Fruit fly (Drosophila melanogaster) whole organism, prepupa: Measurements from ENCODE around the gene aux.

Experiments
- Blimp-1 ChIP-seq: fragments of 200-800 bp; sonication (Bioruptor generic); optimal IDR thresholded peaks from 3 replicates; lab custom pipeline; 2017; ENCODE audit warnings: missing biosample characterization, missing genetic modification characterization, mild to moderate bottlenecking, moderate library complexity, missing genetic modification reagents
- CG10631 ChIP-seq: fragments of 200-800 bp; sonication (Bioruptor generic); optimal IDR thresholded peaks from 2 replicates; lab custom pipeline; 2016; ENCODE audit warnings: missing biosample characterization, missing genetic modification characterization
- CG10669 ChIP-seq: fragments of 200-800 bp; sonication (Bioruptor generic); optimal IDR thresholded peaks from 3 replicates; lab custom pipeline; 2018; ENCODE audit warnings: missing biosample characterization, mild to moderate bottlenecking, missing genetic modification characterization, moderate library complexity
- CG11294 ChIP-seq: fragments of 200-800 bp; sonication (Bioruptor generic); IDR thresholded peaks from 2 replicates; pipeline ENCODE4 v1.3.6; 2022; ENCODE audit warnings: missing biosample characterization, missing genetic modification characterization
- CG11762 ChIP-seq: fragments of 200-800 bp; sonication (Bioruptor generic); optimal IDR thresholded peaks from 3 replicates; lab custom pipeline; 2016; ENCODE audit warnings: missing biosample characterization, missing genetic modification characterization; ENCODE audit not compliant: insufficient read depth
- CG11902 ChIP-seq: fragments of 200-800 bp; sonication (Bioruptor generic); optimal IDR thresholded peaks from 3 replicates; lab custom pipeline; 2016; ENCODE audit warnings: missing biosample characterization, missing genetic modification characterization
- CG15336 ChIP-seq: fragments of 200-800 bp; sonication (Bioruptor generic); IDR thresholded peaks from 2 replicates; pipeline ENCODE4 v1.3.6; 2022; ENCODE audit warnings: missing biosample characterization, missing genetic modification characterization
- CG1621 ChIP-seq: fragments of 200-800 bp; sonication (Bioruptor generic); optimal IDR thresholded peaks from 3 replicates; lab custom pipeline; 2018; ENCODE audit warnings: missing biosample characterization, mild to moderate bottlenecking, missing genetic modification characterization
- CG16779 ChIP-seq: fragments of 200-800 bp; sonication (Bioruptor generic); optimal IDR thresholded peaks from 3 replicates; lab custom pipeline; 2017; ENCODE audit warnings: missing biosample characterization, mild to moderate bottlenecking, missing genetic modification characterization
- CG31627 ChIP-seq: fragments of 200-800 bp; sonication (Bioruptor generic); optimal IDR thresholded peaks from 3 replicates; lab custom pipeline; 2016; ENCODE audit warnings: missing biosample characterization, missing genetic modification characterization
- CG32006 ChIP-seq: fragments of 200-800 bp; sonication (Bioruptor generic); optimal IDR thresholded peaks from 3 replicates; lab custom pipeline; 2017; ENCODE audit warnings: missing biosample characterization, mild to moderate bottlenecking, missing genetic modification characterization
- CG3919 ChIP-seq: fragments of 200-800 bp; sonication (Bioruptor generic); optimal IDR thresholded peaks from 3 replicates; lab custom pipeline; 2016; ENCODE audit warnings: missing biosample characterization, missing genetic modification characterization
- CG4318 ChIP-seq: fragments of 200-800 bp; sonication (Bioruptor generic); optimal IDR thresholded peaks from 3 replicates; lab custom pipeline; 2017; ENCODE audit warnings: missing biosample characterization, mild to moderate bottlenecking, missing genetic modification characterization
- CG6163 ChIP-seq: fragments of 200-800 bp; sonication (Bioruptor generic); IDR thresholded peaks from 3 replicates; pipeline ENCODE4 v1.3.6; 2022; ENCODE audit warnings: missing biosample characterization, missing genetic modification characterization
- CG6276 ChIP-seq: fragments of 200-800 bp; sonication (Bioruptor generic); optimal IDR thresholded peaks from 2 replicates; lab custom pipeline; 2017; ENCODE audit warnings: missing biosample characterization, mild to moderate bottlenecking, missing genetic modification characterization
- CG6792 ChIP-seq: fragments of 200-800 bp; sonication (Bioruptor generic); optimal IDR thresholded peaks from 3 replicates; lab custom pipeline; 2016; ENCODE audit warnings: missing biosample characterization, missing genetic modification characterization
- CG6854 ChIP-seq: fragments of 200-800 bp; sonication (Bioruptor generic); optimal IDR thresholded peaks from 2 replicates; lab custom pipeline; 2017; ENCODE audit warnings: missing biosample characterization, mild to moderate bottlenecking, missing genetic modification characterization
- CG7368 ChIP-seq: fragments of 200-800 bp; sonication (Bioruptor generic); optimal IDR thresholded peaks from 3 replicates; lab custom pipeline; 2016; ENCODE audit warnings: missing biosample characterization, missing genetic modification characterization
- CG8119 ChIP-seq: fragments of 200-800 bp; sonication (Bioruptor generic); IDR thresholded peaks from 3 replicates; pipeline ENCODE4 v1.3.6; 2022; ENCODE audit warnings: missing biosample characterization, missing genetic modification characterization
- CG8319 ChIP-seq: fragments of 200-800 bp; sonication (Bioruptor generic); optimal IDR thresholded peaks from 3 replicates; lab custom pipeline; 2016; ENCODE audit warnings: missing biosample characterization, missing genetic modification characterization
- CG8632 ChIP-seq: fragments of 200-800 bp; sonication (Bioruptor generic); optimal IDR thresholded peaks from 3 replicates; lab custom pipeline; 2016; ENCODE audit warnings: missing biosample characterization, missing genetic modification characterization
- CG9139 ChIP-seq: fragments of 200-800 bp; sonication (Bioruptor generic); optimal IDR thresholded peaks from 3 replicates; lab custom pipeline; 2017; ENCODE audit warnings: missing biosample characterization, mild to moderate bottlenecking, missing genetic modification characterization
- Eip75B ChIP-seq: fragments of 200-800 bp; sonication (Bioruptor generic); optimal IDR thresholded peaks from 3 replicates; lab custom pipeline; 2016; ENCODE audit warnings: missing biosample characterization, missing genetic modification characterization
- Eip78C ChIP-seq: fragments of 200-800 bp; sonication (Bioruptor generic); peaks from one replicate; lab custom pipeline; 2016; ENCODE audit warnings: missing biosample characterization, missing genetic modification characterization
- Eip93F ChIP-seq: fragments of 200-800 bp; sonication (Bioruptor generic); optimal IDR thresholded peaks from 2 replicates; lab custom pipeline; 2016; ENCODE audit warnings: missing biosample characterization, mild to moderate bottlenecking, missing genetic modification characterization
- Ets96B ChIP-seq: fragments of 200-800 bp; optimal IDR thresholded peaks from 2 replicates; lab custom pipeline; 2019; ENCODE audit warnings: missing biosample characterization, mild to moderate bottlenecking, missing genetic modification characterization, moderate library complexity
- Gug ChIP-seq: fragments of 200-800 bp; sonication (Bioruptor generic); IDR thresholded peaks from 2 replicates; pipeline ENCODE4 v1.3.6; 2022; ENCODE audit warnings: missing biosample characterization, missing genetic modification characterization
- Hr38 ChIP-seq: sonication (Bioruptor generic); optimal IDR thresholded peaks from 2 replicates; lab custom pipeline; 2016; ENCODE audit warnings: missing biosample characterization, missing genetic modification characterization
- Hr39 ChIP-seq: fragments of 200-800 bp; sonication (Bioruptor generic); optimal IDR thresholded peaks from 2 replicates; lab custom pipeline; 2016; ENCODE audit warnings: missing biosample characterization, missing genetic modification characterization
- Hr4 ChIP-seq: fragments of 200-800 bp; sonication (Bioruptor generic); optimal IDR thresholded peaks from 3 replicates; lab custom pipeline; 2016; ENCODE audit warnings: missing biosample characterization, missing genetic modification characterization
- Lpt ChIP-seq: fragments of 200-800 bp; sonication (Bioruptor generic); optimal IDR thresholded peaks from 3 replicates; lab custom pipeline; 2016; ENCODE audit warnings: missing biosample characterization, missing genetic modification characterization
- Met ChIP-seq: fragments of 200-800 bp; sonication (Bioruptor generic); optimal IDR thresholded peaks from 3 replicates; lab custom pipeline; 2016; ENCODE audit warnings: missing biosample characterization, missing genetic modification characterization
- OdsH ChIP-seq: fragments of 200-800 bp; sonication (Bioruptor generic); optimal IDR thresholded peaks from 3 replicates; lab custom pipeline; 2016; ENCODE audit warnings: missing biosample characterization, missing genetic modification characterization
- Smox ChIP-seq: fragments of 200-800 bp; sonication (Bioruptor generic); optimal IDR thresholded peaks from 3 replicates; lab custom pipeline; 2016; ENCODE audit warnings: missing biosample characterization, missing genetic modification characterization
- Sox102F ChIP-seq: fragments of 200-800 bp; sonication (Bioruptor generic); optimal IDR thresholded peaks from 2 replicates; lab custom pipeline; 2016; ENCODE audit warnings: missing biosample characterization, mild to moderate bottlenecking, missing genetic modification characterization
- Sox14 ChIP-seq: fragments of 200-800 bp; sonication (Bioruptor generic); optimal IDR thresholded peaks from 3 replicates; lab custom pipeline; 2016; ENCODE audit warnings: missing biosample characterization, missing genetic modification characterization
- Sox15 ChIP-seq: fragments of 200-800 bp; sonication (Bioruptor generic); optimal IDR thresholded peaks from 3 replicates; lab custom pipeline; 2016; ENCODE audit warnings: missing biosample characterization, missing genetic modification characterization
- achi ChIP-seq: fragments of 200-800 bp; sonication (Bioruptor generic); optimal IDR thresholded peaks from 3 replicates; lab custom pipeline; 2016; ENCODE audit warnings: missing biosample characterization, missing genetic modification characterization
- dac ChIP-seq: fragments of 200-800 bp; sonication (Bioruptor generic); optimal IDR thresholded peaks from 2 replicates; lab custom pipeline; 2017; ENCODE audit warnings: missing biosample characterization, mild to moderate bottlenecking, missing genetic modification characterization
- eg ChIP-seq: fragments of 200-800 bp; sonication (Bioruptor generic); IDR thresholded peaks from 3 replicates; pipeline ENCODE4 v1.3.6; 2022; ENCODE audit warnings: missing biosample characterization, missing genetic modification characterization
- esn ChIP-seq: fragments of 200-800 bp; sonication (Bioruptor generic); optimal IDR thresholded peaks from 2 replicates; lab custom pipeline; 2016; ENCODE audit warnings: missing biosample characterization, mild to moderate bottlenecking, missing genetic modification characterization, moderate library complexity
- fd59A ChIP-seq: fragments of 200-800 bp; sonication (Bioruptor generic); optimal IDR thresholded peaks from 2 replicates; lab custom pipeline; 2017; ENCODE audit warnings: missing biosample characterization, mild to moderate bottlenecking, missing genetic modification characterization, missing genetic modification reagents
- fd85E ChIP-seq: fragments of 200-800 bp; sonication (Bioruptor generic); optimal IDR thresholded peaks from 3 replicates; lab custom pipeline; 2016; ENCODE audit warnings: missing biosample characterization, missing genetic modification characterization
- fkh ChIP-seq: fragments of 200-800 bp; sonication (Bioruptor generic); optimal IDR thresholded peaks from 3 replicates; lab custom pipeline; 2017; ENCODE audit warnings: missing biosample characterization, mild to moderate bottlenecking, missing genetic modification characterization, moderate library complexity
- lz ChIP-seq: fragments of 200-800 bp; sonication (Bioruptor generic); optimal IDR thresholded peaks from 3 replicates; lab custom pipeline; 2016; ENCODE audit warnings: missing biosample characterization, missing genetic modification characterization
- pdm3 ChIP-seq: fragments of 200-800 bp; sonication (Bioruptor generic); optimal IDR thresholded peaks from 3 replicates; lab custom pipeline; 2016; ENCODE audit warnings: missing biosample characterization, missing genetic modification characterization
- salr ChIP-seq, 2 experiments: fragments of 200-800 bp; sonication (Bioruptor generic); optimal IDR thresholded peaks; 3 replicates each; lab custom pipeline; 2016 to 2018; ENCODE audit warnings: missing biosample characterization in 2 of 2, missing genetic modification characterization in 2 of 2, mild to moderate bottlenecking in 1 of 2
- spab ChIP-seq: fragments of 200-800 bp; sonication (Bioruptor generic); optimal IDR thresholded peaks from 2 replicates; lab custom pipeline; 2017; ENCODE audit warnings: missing biosample characterization, mild to moderate bottlenecking, missing genetic modification characterization, missing genetic modification reagents
- ss ChIP-seq, 2 experiments: fragments of 200-800 bp; sonication (Bioruptor generic); optimal IDR thresholded peaks; 2 replicates in 1 of 2; 3 replicates in 1 of 2; lab custom pipeline; 2017 to 2018; ENCODE audit warnings: mild to moderate bottlenecking in 2 of 2, missing biosample characterization in 2 of 2, missing genetic modification characterization in 2 of 2, moderate library complexity in 1 of 2
- svp ChIP-seq: fragments of 200-800 bp; sonication (Bioruptor generic); peaks from one replicate; lab custom pipeline; 2016; ENCODE audit warnings: missing biosample characterization, missing genetic modification characterization

The aux gene

dm6 chr3R:4178750-4179485 lies 32.7 kb upstream of the aux start:
- no peak for TF ChIP-seq CG6854 (GFP tag; lab: Kevin White, UChicago)
- no peak for TF ChIP-seq Eip93F
- TF ChIP-seq salr (GFP tag; optimal IDR thresholded peaks at IDR 0.05; lab: Kevin White, UChicago) = peak in 1 of 2 experiments; percentile 19
- no peak for TF ChIP-seq CG1621 (tag; lab: Kevin White, UChicago)
- no peak for TF ChIP-seq Smox (GFP tag; lab: Kevin White, UChicago)
- no peak for TF ChIP-seq Sox15 (GFP tag; lab: Kevin White, UChicago)
- no peak for TF ChIP-seq svp
- TF ChIP-seq lz (GFP tag; lab: Kevin White, UChicago) = no peak
- TF ChIP-seq CG8119 (GFP tag; lab: Robert Waterston, UW) = no peak
- TF ChIP-seq fd59A (GFP tag; lab: Kevin White, UChicago) = no peak
- TF ChIP-seq Met = no peak
- TF ChIP-seq CG6163 (GFP tag; lab: Robert Waterston, UW) = no peak
- no peak for TF ChIP-seq fkh
- no peak for TF ChIP-seq Sox14 (GFP tag; lab: Kevin White, UChicago)
- TF ChIP-seq CG6792 (GFP tag; lab: Kevin White, UChicago) = no peak
- TF ChIP-seq CG10631 (GFP tag; lab: Kevin White, UChicago) = no peak
- no peak for TF ChIP-seq CG15336 (GFP tag; lab: Robert Waterston, UW)
- TF ChIP-seq fd85E = no peak
- no peak for TF ChIP-seq CG7368 (GFP tag; lab: Kevin White, UChicago)
- TF ChIP-seq Gug = no peak
- TF ChIP-seq CG6276 (GFP tag; lab: Kevin White, UChicago) = no peak
- TF ChIP-seq CG10669 (GFP tag; lab: Kevin White, UChicago) = no peak
- no peak for TF ChIP-seq spab (GFP tag; lab: Kevin White, UChicago)
- TF ChIP-seq Eip78C (GFP tag; lab: Kevin White, UChicago) = peak; percentile 54
- TF ChIP-seq OdsH = no peak
- no peak for TF ChIP-seq Ets96B (tag; lab: Kevin White, UChicago)
- TF ChIP-seq CG8319 = no peak
- TF ChIP-seq CG3919 (GFP tag; lab: Kevin White, UChicago) = no peak
- TF ChIP-seq Blimp-1 (GFP tag; lab: Kevin White, UChicago) = no peak
- TF ChIP-seq dac (GFP tag; lab: Kevin White, UChicago) = no peak
- no peak for TF ChIP-seq CG11294 (GFP tag; lab: Robert Waterston, UW)
- TF ChIP-seq eg (GFP tag; lab: Robert Waterston, UW) = 0 out of 3 replicates have a peak, but pooled peaks have one; percentile 4
- TF ChIP-seq achi (GFP tag; lab: Kevin White, UChicago) = no peak
- peak; percentile 66 for TF ChIP-seq CG32006 (GFP tag; lab: Kevin White, UChicago)
- TF ChIP-seq Lpt = no peak
- TF ChIP-seq ss (GFP tag; optimal IDR thresholded peaks at IDR 0.05; lab: Kevin White, UChicago) = no peak
- no peak for TF ChIP-seq pdm3 (GFP tag; lab: Kevin White, UChicago)
- no peak for TF ChIP-seq CG16779 (tag; lab: Kevin White, UChicago)
- TF ChIP-seq Hr38 (GFP tag; lab: Kevin White, UChicago) = no peak
- no peak for TF ChIP-seq CG11902
- TF ChIP-seq CG8632 (GFP tag; lab: Kevin White, UChicago) = no peak
- TF ChIP-seq Hr39 = no peak
- TF ChIP-seq CG11762 (GFP tag; lab: Kevin White, UChicago) = no peak
- TF ChIP-seq Sox102F (GFP tag; lab: Kevin White, UChicago) = no peak
- no peak for TF ChIP-seq esn (GFP tag; lab: Kevin White, UChicago)
- TF ChIP-seq CG31627 = no peak
- TF ChIP-seq CG4318 = peak; percentile 48
- TF ChIP-seq Hr4 (GFP tag; lab: Kevin White, UChicago) = peak; percentile 18
- no peak for TF ChIP-seq CG9139 (GFP tag; lab: Kevin White, UChicago)
- no peak for TF ChIP-seq Eip75B (GFP tag; lab: Kevin White, UChicago)
